Fruit fly (Drosophila melanogaster) whole organism, embryonic: Measurements from ENCODE around the gene CG10005.

Experiments
- Asciz ChIP-seq: fragments of 200-800 bp; sonication (Bioruptor generic); optimal IDR thresholded peaks from 2 replicates; lab custom pipeline; 2017; ENCODE audit warnings: missing biosample characterization, mild to moderate bottlenecking, missing genetic modification characterization, missing genetic modification reagents
- Atf-2 ChIP-seq: fragments of 200-800 bp; sonication (Bioruptor generic); optimal IDR thresholded peaks from 2 replicates; lab custom pipeline; 2016; ENCODE audit warnings: missing biosample characterization, missing genetic modification characterization
- Blimp-1 ChIP-seq: fragments of 200-800 bp; sonication (Bioruptor generic); optimal IDR thresholded peaks from 3 replicates; lab custom pipeline; 2018; ENCODE audit warnings: missing biosample characterization, missing genetic modification characterization, mild to moderate bottlenecking, moderate library complexity, missing genetic modification reagents
- CG11504 ChIP-seq: fragments of 200-800 bp; sonication (Bioruptor generic); optimal IDR thresholded peaks from 3 replicates; lab custom pipeline; 2019; ENCODE audit warnings: missing biosample characterization, mild to moderate bottlenecking, missing genetic modification characterization, moderate library complexity
- CG12071 ChIP-seq: fragments of 200-800 bp; sonication (Bioruptor generic); optimal IDR thresholded peaks from 3 replicates; lab custom pipeline; 2018; ENCODE audit warnings: missing biosample characterization, mild to moderate bottlenecking, missing genetic modification characterization
- CG12299 ChIP-seq: fragments of 200-800 bp; sonication (Bioruptor generic); optimal IDR thresholded peaks from 2 replicates; lab custom pipeline; 2018; ENCODE audit warnings: missing biosample characterization, mild to moderate bottlenecking, missing genetic modification characterization
- CG1529 ChIP-seq: fragments of 200-800 bp; sonication (Bioruptor generic); optimal IDR thresholded peaks from 3 replicates; lab custom pipeline; 2018; ENCODE audit warnings: missing biosample characterization, missing genetic modification characterization
- CG17568 ChIP-seq: fragments of 200-800 bp; sonication (Bioruptor generic); optimal IDR thresholded peaks from 2 replicates; lab custom pipeline; 2018; ENCODE audit warnings: missing biosample characterization, mild to moderate bottlenecking, missing genetic modification characterization, moderate library complexity
- CG17829 ChIP-seq: fragments of 200-800 bp; optimal IDR thresholded peaks from 2 replicates; lab custom pipeline; 2019; ENCODE audit warnings: missing biosample characterization, mild to moderate bottlenecking, missing genetic modification characterization, moderate library complexity
- CG2678 ChIP-seq: fragments of 200-800 bp; sonication (Bioruptor generic); optimal IDR thresholded peaks from 3 replicates; lab custom pipeline; 2019; ENCODE audit warnings: missing biosample characterization, mild to moderate bottlenecking, missing genetic modification characterization, moderate library complexity
- CG3407 ChIP-seq: fragments of 200-800 bp; sonication (Bioruptor generic); optimal IDR thresholded peaks from 2 replicates; lab custom pipeline; 2018; ENCODE audit warnings: missing biosample characterization, mild to moderate bottlenecking, missing genetic modification characterization
- CG34224 ChIP-seq: fragments of 200-800 bp; sonication (Bioruptor generic); IDR thresholded peaks from 3 replicates; pipeline ENCODE4 v1.3.6; 2022; ENCODE audit warnings: missing biosample characterization, missing genetic modification characterization; ENCODE audit not compliant: partially characterized antibody
- CG4820 ChIP-seq: fragments of 200-800 bp; sonication (Bioruptor generic); optimal IDR thresholded peaks from 3 replicates; lab custom pipeline; 2016; ENCODE audit warnings: missing biosample characterization, missing genetic modification characterization
- CG7963 ChIP-seq: fragments of 200-800 bp; sonication (Bioruptor generic); IDR thresholded peaks from 3 replicates; pipeline ENCODE4 v1.3.6; 2022; ENCODE audit warnings: missing biosample characterization, missing genetic modification characterization; ENCODE audit not compliant: partially characterized antibody
- CG8290 ChIP-seq, 3 experiments: fragments of 200-800 bp; sonication (Bioruptor generic); optimal IDR thresholded peaks; 2 replicates each; lab custom pipeline; 2016 to 2019; ENCODE audit warnings: missing biosample characterization in 3 of 3, missing genetic modification characterization in 3 of 3, mild to moderate bottlenecking in 2 of 3, moderate library complexity in 1 of 3
- CG9437 ChIP-seq: fragments of 200-800 bp; sonication (Bioruptor generic); optimal IDR thresholded peaks from 2 replicates; lab custom pipeline; 2018; ENCODE audit warnings: missing biosample characterization, mild to moderate bottlenecking, missing genetic modification characterization
- CHES-1-like ChIP-seq: fragments of 200-800 bp; sonication (Bioruptor generic); optimal IDR thresholded peaks from 2 replicates; lab custom pipeline; 2016; ENCODE audit warnings: missing biosample characterization, missing genetic modification characterization
- D ChIP-seq, 2 experiments: fragments of 200-800 bp in 1 of 2; fragments of >200 bp in 1 of 2; sonication (Bioruptor generic) in 1 of 2; optimal IDR thresholded peaks; 2 replicates in 1 of 2; 3 replicates in 1 of 2; lab custom pipeline; 2017; ENCODE audit warnings: mild to moderate bottlenecking in 1 of 2, missing biosample characterization in 1 of 2, missing genetic modification characterization in 1 of 2, missing genetic modification reagents in 1 of 2
- Fer3 ChIP-seq: fragments of 200-800 bp; sonication (Bioruptor generic); optimal IDR thresholded peaks from 2 replicates; lab custom pipeline; 2018; ENCODE audit warnings: missing biosample characterization, mild to moderate bottlenecking, missing genetic modification characterization, moderate library complexity
- Hmr ChIP-seq: fragments of 200-800 bp; sonication (Bioruptor generic); optimal IDR thresholded peaks from 3 replicates; lab custom pipeline; 2017; ENCODE audit warnings: mild to moderate bottlenecking, missing biosample characterization, missing genetic modification reagents, missing genetic modification characterization
- Hmx ChIP-seq: fragments of 200-800 bp; sonication (Bioruptor generic); optimal IDR thresholded peaks from 2 replicates; lab custom pipeline; 2016; ENCODE audit warnings: missing biosample characterization, missing genetic modification characterization
- Lim3 ChIP-seq: fragments of 200-800 bp; sonication (Bioruptor generic); IDR thresholded peaks from 2 replicates; pipeline ENCODE4 v1.3.6; 2022; ENCODE audit warnings: missing biosample characterization, missing genetic modification characterization
- Pdp1 ChIP-seq, 2 experiments: fragments of 200-800 bp; sonication (Bioruptor generic); optimal IDR thresholded peaks; 3 replicates each; lab custom pipeline; 2016; ENCODE audit warnings: missing biosample characterization in 2 of 2, missing genetic modification characterization in 2 of 2, mild to moderate bottlenecking in 1 of 2, moderate library complexity in 1 of 2
- Ptx1 ChIP-seq: fragments of 200-800 bp; sonication (Bioruptor generic); IDR thresholded peaks from 2 replicates; pipeline ENCODE4 v1.3.6; 2022; ENCODE audit warnings: missing biosample characterization, missing genetic modification characterization
- Side ChIP-seq: fragments of 200-800 bp; sonication (Bioruptor generic); optimal IDR thresholded peaks from 2 replicates; lab custom pipeline; 2016; ENCODE audit warnings: missing biosample characterization, missing genetic modification characterization
- Sox100B ChIP-seq: fragments of 200-800 bp; sonication (Bioruptor generic); optimal IDR thresholded peaks from 3 replicates; lab custom pipeline; 2018; ENCODE audit warnings: missing biosample characterization, mild to moderate bottlenecking, missing genetic modification characterization
- Sox102F ChIP-seq: fragments of 200-800 bp; sonication (Bioruptor generic); optimal IDR thresholded peaks from 2 replicates; lab custom pipeline; 2018; ENCODE audit warnings: missing biosample characterization, mild to moderate bottlenecking, missing genetic modification characterization, moderate library complexity
- bbx ChIP-seq: fragments of 200-800 bp; sonication (Bioruptor generic); IDR thresholded peaks from 2 replicates; pipeline ENCODE4 v1.3.6; 2022; ENCODE audit warnings: missing biosample characterization, missing genetic modification characterization; ENCODE audit not compliant: partially characterized antibody
- corto ChIP-seq: fragments of 200-800 bp; sonication (Bioruptor generic); optimal IDR thresholded peaks from 2 replicates; lab custom pipeline; 2016; ENCODE audit warnings: missing biosample characterization, mild to moderate bottlenecking, missing genetic modification characterization, moderate library complexity
- eyg ChIP-seq: fragments of 200-800 bp; sonication (Bioruptor generic); optimal IDR thresholded peaks from 3 replicates; lab custom pipeline; 2016; ENCODE audit warnings: missing biosample characterization, missing genetic modification characterization
- fd64A ChIP-seq: fragments of 200-800 bp; sonication (Bioruptor generic); optimal IDR thresholded peaks from 3 replicates; lab custom pipeline; 2018; ENCODE audit warnings: missing biosample characterization, mild to moderate bottlenecking, missing genetic modification characterization
- gcm ChIP-seq: fragments of 200-800 bp; sonication (Bioruptor generic); optimal IDR thresholded peaks from 2 replicates; lab custom pipeline; 2019; ENCODE audit warnings: missing biosample characterization, mild to moderate bottlenecking, missing genetic modification characterization, moderate library complexity
- gro ChIP-seq: fragments of 200-800 bp; sonication (Bioruptor generic); optimal IDR thresholded peaks from 2 replicates; lab custom pipeline; 2016; ENCODE audit warnings: missing biosample characterization, missing genetic modification characterization
- gt ChIP-seq: fragments of 200-800 bp; sonication (Bioruptor generic); IDR thresholded peaks from 2 replicates; pipeline ENCODE4 v1.3.6; 2022; ENCODE audit warnings: missing biosample characterization, missing genetic modification characterization
- kay ChIP-seq: fragments of 200-800 bp; sonication (Bioruptor generic); optimal IDR thresholded peaks from 2 replicates; lab custom pipeline; 2016; ENCODE audit warnings: missing biosample characterization, missing genetic modification characterization
- lab ChIP-seq: fragments of 200-800 bp; sonication (Bioruptor generic); optimal IDR thresholded peaks from 3 replicates; lab custom pipeline; 2017; ENCODE audit warnings: missing biosample characterization, missing genetic modification characterization, mild to moderate bottlenecking, moderate library complexity, missing genetic modification reagents
- org-1 ChIP-seq: fragments of 200-800 bp; sonication (Bioruptor generic); optimal IDR thresholded peaks from 2 replicates; lab custom pipeline; 2017; ENCODE audit warnings: missing biosample characterization, missing genetic modification characterization
- otp ChIP-seq: fragments of 200-800 bp; sonication (Bioruptor generic); IDR thresholded peaks from 3 replicates; pipeline ENCODE4, ENCODE4 v1.3.6; 2022; ENCODE audit warnings: missing biosample characterization, missing genetic modification characterization
- pho ChIP-seq: fragments of 200-800 bp; sonication (Bioruptor generic); optimal IDR thresholded peaks from 2 replicates; lab custom pipeline; 2016; ENCODE audit warnings: missing biosample characterization, missing genetic modification characterization
- pita ChIP-seq: fragments of 200-800 bp; sonication (Bioruptor generic); optimal IDR thresholded peaks from 2 replicates; lab custom pipeline; 2017; ENCODE audit warnings: missing biosample characterization, mild to moderate bottlenecking, missing genetic modification characterization
- psq ChIP-seq: fragments of 200-800 bp; sonication (Bioruptor generic); optimal IDR thresholded peaks from 2 replicates; lab custom pipeline; 2017; ENCODE audit warnings: missing biosample characterization, missing genetic modification characterization
- sens ChIP-seq: fragments of 200-800 bp; sonication (Bioruptor generic); peaks from one replicate; lab custom pipeline; 2016; ENCODE audit warnings: missing biosample characterization, missing genetic modification characterization
- sim ChIP-seq: fragments of 200-800 bp; sonication (Bioruptor generic); IDR thresholded peaks from 2 replicates; pipeline ENCODE4 v1.3.6; 2022; ENCODE audit warnings: missing biosample characterization, missing genetic modification characterization
- sug ChIP-seq: fragments of 200-800 bp; optimal IDR thresholded peaks from 2 replicates; lab custom pipeline; 2019; ENCODE audit warnings: missing biosample characterization, mild to moderate bottlenecking, missing genetic modification characterization, moderate library complexity
- tio ChIP-seq: fragments of 200-800 bp; sonication (Bioruptor generic); optimal IDR thresholded peaks from 2 replicates; lab custom pipeline; 2017; ENCODE audit warnings: missing biosample characterization, missing genetic modification characterization, inconsistent platforms
- toy ChIP-seq: fragments of 200-800 bp; sonication (Bioruptor generic); IDR thresholded peaks from 2 replicates; pipeline ENCODE4 v1.3.6; 2022; ENCODE audit warnings: missing biosample characterization, missing genetic modification characterization
- twi ChIP-seq: fragments of 200-800 bp; optimal IDR thresholded peaks from 2 replicates; lab custom pipeline; 2019; ENCODE audit warnings: missing biosample characterization, mild to moderate bottlenecking, missing genetic modification characterization, moderate library complexity
- wek ChIP-seq: fragments of 200-800 bp; sonication (Bioruptor generic); optimal IDR thresholded peaks from 3 replicates; lab custom pipeline; 2018; ENCODE audit warnings: missing biosample characterization, mild to moderate bottlenecking, missing genetic modification characterization, moderate library complexity

CG10005 gene

DNA sequence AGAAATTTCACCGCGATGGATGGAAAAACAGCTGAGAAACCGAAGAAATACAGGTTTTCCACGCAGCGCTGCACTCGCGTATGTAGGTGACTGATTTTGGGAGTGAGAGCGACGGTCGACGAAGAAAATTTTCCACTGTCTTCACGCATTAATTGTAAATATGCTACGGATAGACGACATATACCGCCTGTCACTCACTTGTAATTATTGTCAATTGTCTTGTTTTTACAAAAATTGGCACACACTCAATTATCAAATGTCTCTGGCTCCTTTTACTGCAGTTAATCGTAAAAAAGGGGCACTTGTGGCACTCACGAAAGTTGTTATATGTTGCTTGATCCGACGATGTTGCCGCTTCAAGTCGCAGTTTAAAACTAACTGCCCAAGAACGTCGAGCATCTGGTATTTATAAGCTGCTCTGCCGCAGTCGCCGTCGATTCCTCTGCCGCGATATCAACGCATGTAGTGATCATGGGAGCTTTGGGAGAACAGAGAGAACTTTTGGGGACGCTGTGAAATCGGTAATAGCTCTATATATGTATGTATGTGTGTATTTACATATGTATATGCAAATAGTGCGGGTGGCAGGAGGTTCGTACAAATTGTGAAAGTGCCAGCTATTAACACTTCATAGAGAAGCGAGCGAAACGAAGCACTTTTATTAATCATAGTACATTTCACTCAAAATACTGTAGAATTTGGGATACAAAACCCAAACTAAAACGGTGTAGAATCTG lies 16.1 kb upstream of the CG10005 start, which contains the start of gene mfas (continued):
- no peak for TF ChIP-seq D (optimal IDR thresholded peaks at IDR 0.05; lab: Kevin White, UChicago)
- no peak for TF ChIP-seq D (GFP tag; optimal IDR thresholded peaks at IDR 0.05; lab: Kevin White, UChicago)
- no peak for TF ChIP-seq CG8290 (GFP tag; optimal IDR thresholded peaks at IDR 0.05; lab: Kevin White, UChicago)
- TF ChIP-seq CG8290 (tag; optimal IDR thresholded peaks at IDR 0.05; lab: Kevin White, UChicago): peak in 1 of 2 experiments; percentile 42
- peak; percentile 56 for TF ChIP-seq CG12071 (GFP tag; lab: Kevin White, UChicago)
- TF ChIP-seq eyg: no peak
- TF ChIP-seq Sox102F (GFP tag; lab: Kevin White, UChicago): peak; percentile 14
- TF ChIP-seq psq (GFP tag; lab: Kevin White, UChicago): no peak
- TF ChIP-seq Atf-2 (GFP tag; lab: Kevin White, UChicago): no peak
- peak; percentile 38 for TF ChIP-seq CG17568 (GFP tag; lab: Kevin White, UChicago)
- no peak for TF ChIP-seq pho (GFP tag; lab: Kevin White, UChicago)
- peak; percentile 80 for TF ChIP-seq gcm (GFP tag; lab: Kevin White, UChicago)
- TF ChIP-seq Asciz (GFP tag; lab: Kevin White, UChicago): peak; percentile 42
- peak; percentile 31 for TF ChIP-seq gro (GFP tag; lab: Kevin White, UChicago)
- TF ChIP-seq Sox100B: peak; percentile 18
- TF ChIP-seq lab (GFP tag; lab: Kevin White, UChicago): peak; percentile 61
- peak; percentile 4 for TF ChIP-seq CG17829 (tag; lab: Kevin White, UChicago)
- peak; percentile 71 for TF ChIP-seq wek (GFP tag; lab: Kevin White, UChicago)
- peak; percentile 66 for TF ChIP-seq sens (GFP tag; lab: Kevin White, UChicago)
- 0 out of 3 replicates have a peak, but pooled peaks have one; percentile 27 for TF ChIP-seq otp (GFP tag; lab: Robert Waterston, UW)
- no peak for TF ChIP-seq org-1
- TF ChIP-seq Ptx1 (GFP tag; lab: Robert Waterston, UW): no peak
- peak; percentile 1 for TF ChIP-seq CG9437
- TF ChIP-seq bbx (GFP tag; lab: Robert Waterston, UW): peak; percentile 22; the same call in 1 of the 2 replicates
- peak; percentile 19 for TF ChIP-seq Side
- TF ChIP-seq CG7963 (GFP tag; lab: Robert Waterston, UW): no peak
- no peak for TF ChIP-seq toy (GFP tag; lab: Robert Waterston, UW)
- TF ChIP-seq fd64A (GFP tag; lab: Kevin White, UChicago): peak; percentile 44
- TF ChIP-seq twi (tag; lab: Kevin White, UChicago): no peak
- peak; percentile 55 for TF ChIP-seq Blimp-1 (GFP tag; lab: Kevin White, UChicago)
- TF ChIP-seq CHES-1-like (GFP tag; lab: Kevin White, UChicago): peak; percentile 6
- no peak for TF ChIP-seq pita
- TF ChIP-seq CG3407: peak; percentile 23
- peak; percentile 39 for TF ChIP-seq CG11504 (tag; lab: Kevin White, UChicago)
- no peak for TF ChIP-seq Hmx (GFP tag; lab: Kevin White, UChicago)
- peak in 1 of 2 experiments; percentile 10 for TF ChIP-seq Pdp1 (GFP tag; optimal IDR thresholded peaks at IDR 0.05; lab: Kevin White, UChicago)
- TF ChIP-seq sim (GFP tag; lab: Robert Waterston, UW): no peak
- no peak for TF ChIP-seq sug
- no peak for TF ChIP-seq CG12299 (tag; lab: Kevin White, UChicago)
- no peak for TF ChIP-seq CG4820 (GFP tag; lab: Kevin White, UChicago)
- TF ChIP-seq CG34224 (GFP tag; lab: Robert Waterston, UW): no peak; the same call in 2 of the 3 replicates
- no peak for TF ChIP-seq CG1529 (GFP tag; lab: Kevin White, UChicago)
- no peak for TF ChIP-seq gt (GFP tag; lab: Robert Waterston, UW)
- no peak for TF ChIP-seq corto (GFP tag; lab: Kevin White, UChicago)
- no peak for TF ChIP-seq tio
- TF ChIP-seq Hmr (GFP tag; lab: Kevin White, UChicago): peak; percentile 21
- no peak for TF ChIP-seq Fer3
- no peak for TF ChIP-seq CG2678
- TF ChIP-seq Lim3 (GFP tag; lab: Robert Waterston, UW): no peak
- no peak for TF ChIP-seq kay (GFP tag; lab: Kevin White, UChicago)
